Fruit fly (Drosophila melanogaster) whole organism, embryonic: Measurements from ENCODE around the gene Ctu2.

Experiments used
- CG10654 ChIP-seq: fragments of 200-800 bp; sonication (Bioruptor generic); optimal IDR thresholded peaks from 2 replicates; lab custom pipeline; 2016; ENCODE audit warnings: missing biosample characterization, missing genetic modification characterization
- CG11093 ChIP-seq: fragments of 200-800 bp; sonication (Bioruptor generic); IDR thresholded peaks from 3 replicates; pipeline ENCODE4 v1.3.6; 2022; ENCODE audit warnings: missing biosample characterization, missing genetic modification characterization
- CG11456 ChIP-seq: fragments of 200-800 bp; sonication (Bioruptor generic); IDR thresholded peaks from 3 replicates; pipeline ENCODE4 v1.3.6; 2022; ENCODE audit warnings: missing biosample characterization, missing genetic modification characterization
- CG12942 ChIP-seq: fragments of 200-800 bp; sonication (Bioruptor generic); optimal IDR thresholded peaks from 3 replicates; lab custom pipeline; 2016; ENCODE audit warnings: missing biosample characterization, missing genetic modification characterization
- CG13624 ChIP-seq: fragments of 200-800 bp; sonication (Bioruptor generic); optimal IDR thresholded peaks from 2 replicates; lab custom pipeline; 2016; ENCODE audit warnings: missing biosample characterization, missing genetic modification characterization
- CG1647 ChIP-seq: fragments of 200-800 bp; sonication (Bioruptor generic); optimal IDR thresholded peaks from 3 replicates; lab custom pipeline; 2016; ENCODE audit warnings: missing biosample characterization, missing genetic modification characterization
- CG17385 ChIP-seq: fragments of 200-800 bp; sonication (Bioruptor generic); optimal IDR thresholded peaks from 3 replicates; lab custom pipeline; 2018; ENCODE audit warnings: missing biosample characterization, mild to moderate bottlenecking, missing genetic modification characterization
- CG17912 ChIP-seq: fragments of 200-800 bp; sonication (Bioruptor generic); optimal IDR thresholded peaks from 2 replicates; lab custom pipeline; 2018; ENCODE audit warnings: missing biosample characterization, mild to moderate bottlenecking, missing genetic modification characterization
- CG1832 ChIP-seq: fragments of 200-800 bp; sonication (Bioruptor generic); optimal IDR thresholded peaks from 2 replicates; lab custom pipeline; 2017; ENCODE audit warnings: missing biosample characterization, mild to moderate bottlenecking, missing genetic modification characterization, inconsistent platforms
- CG2199 ChIP-seq: fragments of 200-800 bp; sonication (Bioruptor generic); IDR thresholded peaks from 3 replicates; pipeline ENCODE4 v1.3.6; 2022; ENCODE audit warnings: missing biosample characterization, missing genetic modification characterization
- CG2889 ChIP-seq: fragments of 200-800 bp; sonication (Bioruptor generic); IDR thresholded peaks from 3 replicates; pipeline ENCODE4 v1.3.6; 2022; ENCODE audit warnings: missing biosample characterization, missing genetic modification characterization
- CG30431 ChIP-seq: fragments of 200-800 bp; sonication (Bioruptor generic); optimal IDR thresholded peaks from 2 replicates; lab custom pipeline; 2017; ENCODE audit warnings: missing biosample characterization, missing genetic modification characterization
- CG33213 ChIP-seq: fragments of 200-800 bp; sonication (Bioruptor generic); optimal IDR thresholded peaks from 3 replicates; lab custom pipeline; 2016; ENCODE audit warnings: missing biosample characterization, missing genetic modification characterization
- CG4282 ChIP-seq: fragments of 200-800 bp; sonication (Bioruptor generic); optimal IDR thresholded peaks from 2 replicates; lab custom pipeline; 2016; ENCODE audit warnings: missing biosample characterization, missing genetic modification characterization
- CG6683 ChIP-seq: fragments of 200-800 bp; sonication (Bioruptor generic); optimal IDR thresholded peaks from 2 replicates; lab custom pipeline; 2017; ENCODE audit warnings: missing biosample characterization, mild to moderate bottlenecking, missing genetic modification characterization, missing genetic modification reagents
- CG6854 ChIP-seq: fragments of 200-800 bp; sonication (Bioruptor generic); optimal IDR thresholded peaks from 3 replicates; lab custom pipeline; 2017; ENCODE audit warnings: missing biosample characterization, mild to moderate bottlenecking, missing genetic modification characterization
- CG7372 ChIP-seq: fragments of 200-800 bp; sonication (Bioruptor generic); IDR thresholded peaks from 2 replicates; pipeline ENCODE4 v1.3.6; 2022; ENCODE audit warnings: missing biosample characterization, missing genetic modification characterization
- CG8359 ChIP-seq: fragments of 200-800 bp; sonication (Bioruptor generic); optimal IDR thresholded peaks from 2 replicates; lab custom pipeline; 2017; ENCODE audit warnings: missing biosample characterization, mild to moderate bottlenecking, missing genetic modification characterization, borderline replicate concordance
- CG8924 ChIP-seq: fragments of 200-800 bp; optimal IDR thresholded peaks from 3 replicates; lab custom pipeline; 2019; ENCODE audit warnings: missing biosample characterization, mild to moderate bottlenecking, missing genetic modification characterization, moderate library complexity
- D19B ChIP-seq: fragments of 200-800 bp; sonication (Bioruptor generic); optimal IDR thresholded peaks from 2 replicates; lab custom pipeline; 2017; ENCODE audit warnings: missing biosample characterization, mild to moderate bottlenecking, missing genetic modification characterization
- Dref ChIP-seq: fragments of 200-800 bp; sonication (Bioruptor generic); IDR thresholded peaks from 2 replicates; pipeline ENCODE4 v1.3.6; 2022; ENCODE audit warnings: missing biosample characterization, missing genetic modification characterization
- Drgx ChIP-seq: fragments of 200-800 bp; sonication (Bioruptor generic); IDR thresholded peaks from 2 replicates; pipeline ENCODE4 v1.3.6; 2022; ENCODE audit warnings: missing biosample characterization, missing genetic modification characterization
- Gsc ChIP-seq: fragments of 200-800 bp; sonication (Bioruptor generic); IDR thresholded peaks from 2 replicates; pipeline ENCODE4 v1.3.6; 2022; ENCODE audit warnings: missing biosample characterization, missing genetic modification characterization
- HLH4C ChIP-seq: fragments of 200-800 bp; sonication (Bioruptor generic); IDR thresholded peaks from 3 replicates; pipeline ENCODE4 v1.3.6; 2022; ENCODE audit warnings: missing biosample characterization, missing genetic modification characterization; ENCODE audit not compliant: partially characterized antibody
- HLH54F ChIP-seq: fragments of 200-800 bp; sonication (Bioruptor generic); optimal IDR thresholded peaks from 3 replicates; lab custom pipeline; 2016; ENCODE audit warnings: missing biosample characterization, missing genetic modification characterization
- Hr78 ChIP-seq, 2 experiments: fragments of 200-800 bp in 1 of 2; fragments of >200 bp in 1 of 2; sonication (Bioruptor generic) in 1 of 2; optimal IDR thresholded peaks; 2 replicates each; lab custom pipeline; 2017 to 2019; ENCODE audit warnings: missing biosample characterization in 2 of 2, missing genetic modification characterization in 2 of 2, mild to moderate bottlenecking in 1 of 2, moderate library complexity in 1 of 2
- Lhr ChIP-seq: fragments of 200-800 bp; sonication (Bioruptor generic); optimal IDR thresholded peaks from 3 replicates; lab custom pipeline; 2017; ENCODE audit warnings: mild to moderate bottlenecking, missing biosample characterization, missing genetic modification reagents, missing genetic modification characterization
- MTF-1 ChIP-seq: fragments of 200-800 bp; sonication (Bioruptor generic); optimal IDR thresholded peaks from 2 replicates; lab custom pipeline; 2018; ENCODE audit warnings: missing biosample characterization, mild to moderate bottlenecking, missing genetic modification characterization, borderline replicate concordance
- NC2α ChIP-seq: fragments of 200-800 bp; sonication (Bioruptor generic); optimal IDR thresholded peaks from 2 replicates; lab custom pipeline; 2016; ENCODE audit warnings: missing biosample characterization, missing genetic modification characterization
- PHDP ChIP-seq: fragments of 200-800 bp; sonication (Bioruptor generic); optimal IDR thresholded peaks from 3 replicates; lab custom pipeline; 2018; ENCODE audit warnings: missing biosample characterization, mild to moderate bottlenecking, missing genetic modification characterization, moderate library complexity
- Side ChIP-seq: fragments of 200-800 bp; sonication (Bioruptor generic); optimal IDR thresholded peaks from 2 replicates; lab custom pipeline; 2016; ENCODE audit warnings: missing biosample characterization, missing genetic modification characterization
- Six4 ChIP-seq: fragments of 200-800 bp; sonication (Bioruptor generic); optimal IDR thresholded peaks from 2 replicates; lab custom pipeline; 2016; ENCODE audit warnings: missing biosample characterization, missing genetic modification characterization
- YL-1 ChIP-seq: fragments of 200-800 bp; sonication (Bioruptor generic); optimal IDR thresholded peaks from 3 replicates; lab custom pipeline; 2017; ENCODE audit warnings: missing biosample characterization, mild to moderate bottlenecking, missing genetic modification characterization
- ase ChIP-seq: fragments of 200-800 bp; sonication (Bioruptor generic); IDR thresholded peaks from 3 replicates; pipeline ENCODE4 v1.3.6; 2022; ENCODE audit warnings: missing biosample characterization, missing genetic modification characterization
- danr ChIP-seq: fragments of 200-800 bp; sonication (Bioruptor generic); IDR thresholded peaks from 2 replicates; pipeline ENCODE4 v1.3.6; 2022; ENCODE audit warnings: missing biosample characterization, missing genetic modification characterization
- disco-r ChIP-seq: fragments of 200-800 bp; sonication (Bioruptor generic); optimal IDR thresholded peaks from 2 replicates; lab custom pipeline; 2016; ENCODE audit warnings: missing biosample characterization, missing genetic modification characterization
- fd96Cb ChIP-seq: fragments of 200-800 bp; sonication (Bioruptor generic); optimal IDR thresholded peaks from 2 replicates; lab custom pipeline; 2018; ENCODE audit warnings: missing biosample characterization, mild to moderate bottlenecking, missing genetic modification characterization, moderate library complexity
- gcm2 ChIP-seq: fragments of 200-800 bp; sonication (Bioruptor generic); optimal IDR thresholded peaks from 2 replicates; lab custom pipeline; 2016; ENCODE audit warnings: missing biosample characterization, missing genetic modification characterization
- gsb-n ChIP-seq: fragments of 200-800 bp; sonication (Bioruptor generic); optimal IDR thresholded peaks from 3 replicates; lab custom pipeline; 2018; ENCODE audit warnings: missing biosample characterization, mild to moderate bottlenecking, missing genetic modification characterization
- gt ChIP-seq: fragments of 200-800 bp; sonication (Bioruptor generic); IDR thresholded peaks from 2 replicates; pipeline ENCODE4 v1.3.6; 2022; ENCODE audit warnings: missing biosample characterization, missing genetic modification characterization
- jumu ChIP-seq: fragments of 200-800 bp; sonication (Bioruptor generic); optimal IDR thresholded peaks from 3 replicates; lab custom pipeline; 2016; ENCODE audit warnings: missing biosample characterization, missing genetic modification characterization
- lola ChIP-seq, 3 experiments: fragments of >200 bp in 2 of 3; fragments of 200-800 bp in 1 of 3; sonication (Bioruptor generic) in 1 of 3; optimal IDR thresholded peaks; 2 replicates each; lab custom pipeline; 2017 to 2019; ENCODE audit warnings: missing biosample characterization in 3 of 3, missing genetic modification characterization in 3 of 3, mild to moderate bottlenecking in 1 of 3, moderate library complexity in 1 of 3
- nerfin-1 ChIP-seq: fragments of 200-800 bp; sonication (Bioruptor generic); optimal IDR thresholded peaks from 3 replicates; lab custom pipeline; 2019; ENCODE audit warnings: missing biosample characterization, mild to moderate bottlenecking, missing genetic modification characterization, moderate library complexity
- p53 ChIP-seq: fragments of 200-800 bp; sonication (Bioruptor generic); optimal IDR thresholded peaks from 2 replicates; lab custom pipeline; 2016; ENCODE audit warnings: missing biosample characterization, missing genetic modification characterization
- peb ChIP-seq: fragments of 200-800 bp; sonication (Bioruptor generic); IDR thresholded peaks from 2 replicates; pipeline ENCODE4 v1.3.6; 2022; ENCODE audit warnings: missing biosample characterization, missing genetic modification characterization
- phol ChIP-seq: fragments of 200-800 bp; sonication (Bioruptor generic); optimal IDR thresholded peaks from 3 replicates; lab custom pipeline; 2018; ENCODE audit warnings: missing biosample characterization, mild to moderate bottlenecking, missing genetic modification characterization, moderate library complexity
- sima ChIP-seq: fragments of 200-800 bp; sonication (Bioruptor generic); optimal IDR thresholded peaks from 2 replicates; lab custom pipeline; 2016; ENCODE audit warnings: missing biosample characterization, missing genetic modification characterization
- sug ChIP-seq: fragments of 200-800 bp; optimal IDR thresholded peaks from 2 replicates; lab custom pipeline; 2019; ENCODE audit warnings: missing biosample characterization, mild to moderate bottlenecking, missing genetic modification characterization, moderate library complexity
- tx ChIP-seq: fragments of 200-800 bp; sonication (Bioruptor generic); optimal IDR thresholded peaks from 2 replicates; lab custom pipeline; 2016; ENCODE audit warnings: missing biosample characterization, missing genetic modification characterization
- wor ChIP-seq: fragments of 200-800 bp; sonication (Bioruptor generic); IDR thresholded peaks from 2 replicates; pipeline ENCODE4 v1.3.6; 2022; ENCODE audit warnings: missing biosample characterization, missing genetic modification characterization

The Ctu2 gene

DNA sequence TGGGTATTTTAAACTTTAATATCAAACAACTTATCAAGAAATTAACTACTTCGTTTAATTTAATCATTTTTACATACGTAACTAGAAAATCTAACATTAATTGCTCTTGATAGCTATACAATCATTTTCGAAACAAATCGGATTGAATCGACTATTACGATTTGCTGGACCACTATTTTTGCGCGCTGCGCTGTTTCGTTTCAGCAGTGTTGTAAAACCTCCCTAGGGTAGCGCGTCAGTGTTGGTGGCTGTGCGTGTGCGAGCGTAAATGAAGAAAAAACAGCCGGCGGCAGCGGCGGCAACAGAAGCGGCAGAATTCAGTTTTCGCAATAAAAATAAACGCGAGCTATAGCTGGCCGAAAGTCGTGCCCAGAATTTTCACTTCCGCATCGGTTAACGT lies 40.2 kb upstream of the Ctu2 start, which contains the start of gene CG33116 (continued):
- TF ChIP-seq phol (tag; lab: Kevin White, UChicago) (peak; percentile 82), CG8359 (GFP tag; lab: Kevin White, UChicago) (peak; percentile 42), PHDP (tag; lab: Kevin White, UChicago) (peak; percentile 74), CG13624 (peak; percentile 85), YL-1 (GFP tag; lab: Kevin White, UChicago) (peak; percentile 68), Six4 (peak; percentile 73), disco-r (GFP tag; lab: Kevin White, UChicago) (peak; percentile 66), CG1647 (peak; percentile 73), p53 (GFP tag; lab: Kevin White, UChicago) (peak; percentile 61), jumu (GFP tag; lab: Kevin White, UChicago) (peak; percentile 83), wor (GFP tag; lab: Robert Waterston, UW) (no peak), sima (GFP tag; lab: Kevin White, UChicago) (peak; percentile 1), CG30431 (GFP tag; lab: Kevin White, UChicago) (peak; percentile 70), Lhr (GFP tag; lab: Kevin White, UChicago) (peak; percentile 44), Hr78 (GFP tag; optimal IDR thresholded peaks at IDR 0.05; lab: Kevin White, UChicago) (peak in 1 of 2 experiments; percentile 17), danr (GFP tag; lab: Robert Waterston, UW) (peak; percentile 31; the same call in 1 of the 2 replicates), MTF-1 (GFP tag; lab: Kevin White, UChicago) (peak; percentile 77), HLH54F (peak; percentile 92), CG6683 (peak; percentile 30), CG6854 (GFP tag; lab: Kevin White, UChicago) (peak; percentile 41), CG1832 (no peak), ase (GFP tag; lab: Robert Waterston, UW) (peak; percentile 82), nerfin-1 (tag; lab: Kevin White, UChicago) (peak; percentile 80), CG11093 (GFP tag; lab: Robert Waterston, UW) (peak; percentile 20; the same call in 1 of the 3 replicates), CG8924 (tag; lab: Kevin White, UChicago) (peak; percentile 79), fd96Cb (tag; lab: Kevin White, UChicago) (peak; percentile 72), gt (GFP tag; lab: Robert Waterston, UW) (no peak), CG17912 (GFP tag; lab: Kevin White, UChicago) (peak; percentile 56), CG11456 (peak; percentile 85), lola (GFP tag; optimal IDR thresholded peaks at IDR 0.05; lab: Kevin White, UChicago) (peak in 1 of 3 experiments; percentile 85), HLH4C (no peak), CG33213 (peak; percentile 83), peb (GFP tag; lab: Robert Waterston, UW) (peak; percentile 24; the same call in 1 of the 2 replicates), CG2199 (GFP tag; lab: Robert Waterston, UW) (peak; percentile 89; the same call in 2 of the 3 replicates), Side (peak; percentile 80), Dref (GFP tag; lab: Robert Waterston, UW) (peak; percentile 35; the same call in 1 of the 2 replicates), Gsc (no peak), sug (tag; lab: Kevin White, UChicago) (peak; percentile 60), CG12942 (GFP tag; lab: Kevin White, UChicago) (peak; percentile 81), CG2889 (peak; percentile 64; the same call in 1 of the 3 replicates), tx (GFP tag; lab: Kevin White, UChicago) (peak; percentile 79), CG10654 (GFP tag; lab: Kevin White, UChicago) (peak; percentile 84), CG17385 (GFP tag; lab: Kevin White, UChicago) (peak; percentile 78), CG4282 (GFP tag; lab: Kevin White, UChicago) (peak; percentile 47), Drgx (peak; percentile 77), CG7372 (GFP tag; lab: Robert Waterston, UW) (0 out of 2 replicates have a peak, but pooled peaks have one; percentile 13), gcm2 (GFP tag; lab: Kevin White, UChicago) (peak; percentile 54), NC2α (GFP tag; lab: Kevin White, UChicago) (peak; percentile 76), D19B (GFP tag; lab: Kevin White, UChicago) (peak; percentile 47), gsb-n (tag; lab: Kevin White, UChicago) (peak; percentile 78)
